Fruit fly (Drosophila melanogaster): ENCODE data around the gene CG10428.

The CG10428 gene

DNA sequence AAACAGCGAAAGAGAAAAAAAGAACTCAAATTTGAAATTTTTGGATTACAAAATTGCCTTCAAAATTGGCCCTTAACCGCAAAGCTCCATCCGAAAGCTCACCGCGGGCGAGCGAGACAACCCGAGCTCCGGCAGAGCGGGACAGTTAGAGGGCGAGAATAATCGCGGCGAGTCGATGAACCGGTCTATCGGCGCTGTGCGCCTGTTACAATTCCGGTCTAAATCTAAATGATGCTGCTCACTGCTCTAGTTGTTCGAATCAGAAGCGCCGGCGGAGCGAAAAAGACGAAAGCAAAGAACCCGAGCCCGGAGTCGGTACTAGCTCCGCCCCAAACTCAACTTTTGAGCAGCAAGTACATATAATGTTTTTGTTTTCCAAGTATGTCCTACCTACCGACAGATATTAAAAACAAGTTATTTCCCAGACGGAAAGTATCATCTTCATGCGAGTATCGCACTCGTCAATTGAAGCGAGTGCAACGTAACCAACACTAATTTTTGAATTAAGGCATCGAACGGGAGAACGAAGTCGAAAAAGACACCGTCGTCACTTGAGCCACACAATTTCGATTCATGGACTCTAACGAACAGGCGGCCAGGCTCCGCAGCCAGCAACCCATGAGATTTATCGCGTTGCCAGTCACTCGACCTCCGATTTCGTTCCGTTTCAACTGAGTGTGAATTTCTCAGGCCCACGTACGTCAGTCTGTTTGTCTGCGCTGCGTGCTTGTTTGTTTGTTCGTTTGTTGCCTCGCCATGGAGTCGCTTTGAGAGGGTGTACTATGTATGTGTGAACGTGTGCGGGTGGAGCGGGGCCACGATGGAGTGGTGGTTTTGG is 4.3 kb upstream of the CG10428 start (continued):
- no peak for TF ChIP-seq Meics (GFP tag; optimal IDR thresholded peaks at IDR 0.05)
- no peak for TF ChIP-seq CG17385 (GFP tag; optimal IDR thresholded peaks at IDR 0.05)
- TF ChIP-seq Oli (tag; optimal IDR thresholded peaks at IDR 0.05): no peak
- TF ChIP-seq CG15601 (tag; optimal IDR thresholded peaks at IDR 0.05): peak; percentile 34
- TF ChIP-seq Lim3 (GFP tag; IDR thresholded peaks at IDR 0.05): no peak
- no peak for TF ChIP-seq Side (GFP tag; optimal IDR thresholded peaks at IDR 0.05)
- no peak for TF ChIP-seq CG11695 (GFP tag; IDR thresholded peaks at IDR 0.05)
- TF ChIP-seq TFAM (GFP tag; optimal IDR thresholded peaks at IDR 0.05): no peak
- peak; percentile 4 for TF ChIP-seq odd (GFP tag; optimal IDR thresholded peaks at IDR 0.05)
- TF ChIP-seq Bteb2 (GFP tag; optimal IDR thresholded peaks at IDR 0.05): no peak
- TF ChIP-seq hth (optimal IDR thresholded peaks at IDR 0.05): no peak
- no peak for TF ChIP-seq Elba2 (GFP tag; optimal IDR thresholded peaks at IDR 0.05)
- TF ChIP-seq Neu2 (GFP tag; optimal IDR thresholded peaks at IDR 0.05; ENCODE audit: borderline replicate concordance): no peak
- no peak for TF ChIP-seq CG11723 (GFP tag; optimal IDR thresholded peaks at IDR 0.05)
- no peak for TF ChIP-seq NC2β (GFP tag; optimal IDR thresholded peaks at IDR 0.05)
- TF ChIP-seq nmo (GFP tag; optimal IDR thresholded peaks at IDR 0.05): peak; percentile 0
- no peak for TF ChIP-seq CG1233 (GFP tag; optimal IDR thresholded peaks at IDR 0.05)
- TF ChIP-seq tgo (GFP tag; IDR thresholded peaks at IDR 0.05): no peak
- TF ChIP-seq az2 (GFP tag; optimal IDR thresholded peaks at IDR 0.05): no peak
- no peak for TF ChIP-seq Aef1 (GFP tag; IDR thresholded peaks at IDR 0.05)
- TF ChIP-seq CG10979 (tag; optimal IDR thresholded peaks at IDR 0.05): no peak
- TF ChIP-seq scrt (GFP tag; optimal IDR thresholded peaks at IDR 0.05): no peak
- no peak for TF ChIP-seq sc (optimal IDR thresholded peaks at IDR 0.05)
- no peak for TF ChIP-seq sc (GFP tag; optimal IDR thresholded peaks at IDR 0.05)
- TF ChIP-seq Gug (GFP tag; IDR thresholded peaks at IDR 0.05): no peak
- no peak for TF ChIP-seq CG8281 (tag; optimal IDR thresholded peaks at IDR 0.05)
- TF ChIP-seq slbo (GFP tag; IDR thresholded peaks at IDR 0.05): no peak
- no peak for TF ChIP-seq CG8478 (optimal IDR thresholded peaks at IDR 0.05)
- no peak for TF ChIP-seq slp2 (GFP tag; optimal IDR thresholded peaks at IDR 0.05)
- TF ChIP-seq klu (GFP tag; IDR thresholded peaks at IDR 0.05): no peak
- peak; percentile 52 for TF ChIP-seq CoRest (tag; optimal IDR thresholded peaks at IDR 0.05)
- no peak for TF ChIP-seq mld (GFP tag; IDR thresholded peaks at IDR 0.05; ENCODE audit: partially characterized antibody)
- TF ChIP-seq CG15269 (tag; optimal IDR thresholded peaks at IDR 0.05): no peak
- no peak for TF ChIP-seq Sry-β (GFP tag; optimal IDR thresholded peaks at IDR 0.05)
- peak; percentile 46 for TF ChIP-seq CG9797 (GFP tag; optimal IDR thresholded peaks at IDR 0.05)
- peak; percentile 98 for TF ChIP-seq CG1832 (GFP tag; optimal IDR thresholded peaks at IDR 0.05)
- TF ChIP-seq CG4854 (GFP tag; optimal IDR thresholded peaks at IDR 0.05): no peak
- no peak for TF ChIP-seq CG8765 (GFP tag; IDR thresholded peaks at IDR 0.05)
- no peak for TF ChIP-seq Bdp1 (GFP tag; optimal IDR thresholded peaks at IDR 0.05)
- no peak for TF ChIP-seq onecut (GFP tag; IDR thresholded peaks at IDR 0.05)
- no peak for TF ChIP-seq ase (GFP tag; IDR thresholded peaks at IDR 0.05)
- TF ChIP-seq Tbp (GFP tag; optimal IDR thresholded peaks at IDR 0.05): no peak
- peak; percentile 27 for TF ChIP-seq CG7987 (GFP tag; optimal IDR thresholded peaks at IDR 0.05)
- peak; percentile 43 for TF ChIP-seq B-H2 (GFP tag; optimal IDR thresholded peaks at IDR 0.05)
- no peak for TF ChIP-seq Dip3 (GFP tag; optimal IDR thresholded peaks at IDR 0.05)
- TF ChIP-seq pita (GFP tag; optimal IDR thresholded peaks at IDR 0.05): no peak
- TF ChIP-seq CG43689 (GFP tag; IDR thresholded peaks at IDR 0.05): no peak
- no peak for TF ChIP-seq CG1024 (GFP tag; IDR thresholded peaks at IDR 0.05)
- no peak for TF ChIP-seq CG10431 (GFP tag; optimal IDR thresholded peaks at IDR 0.05)
- peak; percentile 4 for TF ChIP-seq Six4 (GFP tag; optimal IDR thresholded peaks at IDR 0.05)
- peak; percentile 15 for TF ChIP-seq CG10267 (tag; optimal IDR thresholded peaks at IDR 0.05)
